Worm (Caenorhabditis elegans) whole organism, L3 larva: ENCODE measurements around the gene tofu-7.

Experiments
- R02D3.7 ChIP-seq: fragments of 150-350 bp; optimal IDR thresholded peaks from 2 replicates; lab custom pipeline; 2014; ENCODE audit warnings: missing biosample characterization, missing genetic modification characterization
- ama-1 ChIP-seq: fragments of 150-350 bp; optimal IDR thresholded peaks from 2 replicates; lab custom pipeline; 2018
- ceh-28 ChIP-seq: fragments of 150-350 bp; optimal IDR thresholded peaks from 2 replicates; lab custom pipeline; 2014; ENCODE audit warnings: missing biosample characterization, missing genetic modification reagents, missing genetic modification characterization
- ceh-82 ChIP-seq: fragments of 150-350 bp; optimal IDR thresholded peaks from 2 replicates; lab custom pipeline; 2014; ENCODE audit warnings: missing biosample characterization, missing genetic modification characterization
- daf-12 ChIP-seq: fragments of 150-350 bp; optimal IDR thresholded peaks from 2 replicates; lab custom pipeline; 2014; ENCODE audit warnings: missing biosample characterization, missing genetic modification reagents, missing genetic modification characterization
- egl-27 ChIP-seq: sonication (generic microtip); optimal IDR thresholded peaks from 4 replicates; lab custom pipeline; 2017; ENCODE audit warnings: missing biosample characterization, missing genetic modification reagents, missing genetic modification characterization
- elt-1 ChIP-seq: fragments of 150-350 bp; optimal IDR thresholded peaks from 2 replicates; lab custom pipeline; 2014; ENCODE audit warnings: missing biosample characterization, missing genetic modification characterization
- elt-2 ChIP-seq: sonication (generic microtip); optimal IDR thresholded peaks from 2 replicates; lab custom pipeline; 2016; ENCODE audit warnings: missing genetic modification reagents, mild to moderate bottlenecking, missing genetic modification characterization, missing compliant biosample characterization
- elt-3 ChIP-seq, 3 experiments: fragments of 150-350 bp in 1 of 3; sonication (generic microtip) in 2 of 3; optimal IDR thresholded peaks; 2 replicates in 2 of 3; 4 replicates in 1 of 3; lab custom pipeline; 2014 to 2017; ENCODE audit warnings: missing biosample characterization in 3 of 3, missing genetic modification characterization in 3 of 3
- eor-1 ChIP-seq, 2 experiments: fragments of 150-350 bp; optimal IDR thresholded peaks; 2 replicates each; lab custom pipeline; 2014 to 2018; ENCODE audit warnings: missing biosample characterization in 2 of 2, missing genetic modification characterization in 2 of 2
- fkh-10 ChIP-seq: sonication (generic microtip); optimal IDR thresholded peaks from 2 replicates; lab custom pipeline; 2017; ENCODE audit warnings: missing biosample characterization, missing genetic modification reagents, missing genetic modification characterization
- hmg-11 ChIP-seq: sonication (generic microtip); optimal IDR thresholded peaks from 2 replicates; lab custom pipeline; 2016; ENCODE audit warnings: missing genetic modification characterization, missing compliant biosample characterization
- jun-1 ChIP-seq: fragments of 150-350 bp; optimal IDR thresholded peaks from 2 replicates; lab custom pipeline; 2014; ENCODE audit warnings: missing biosample characterization, missing genetic modification reagents, missing genetic modification characterization
- lin-15B ChIP-seq: fragments of 150-350 bp; optimal IDR thresholded peaks from 2 replicates; lab custom pipeline; 2014; ENCODE audit warnings: missing biosample characterization, missing genetic modification characterization
- lin-39 ChIP-seq: fragments of 150-350 bp; optimal IDR thresholded peaks from 2 replicates; lab custom pipeline; 2018; ENCODE audit warnings: missing biosample characterization, missing genetic modification reagents, missing genetic modification characterization
- mdl-1 ChIP-seq: fragments of 150-350 bp; optimal IDR thresholded peaks from 2 replicates; lab custom pipeline; 2014; ENCODE audit warnings: missing biosample characterization, missing genetic modification characterization
- mml-1 ChIP-seq: fragments of 150-350 bp; sonication (generic microtip); optimal IDR thresholded peaks from 3 replicates; lab custom pipeline; 2014; ENCODE audit warnings: missing biosample characterization, missing genetic modification characterization
- nfya-1 ChIP-seq: sonication (generic microtip); optimal IDR thresholded peaks from 2 replicates; lab custom pipeline; 2017; ENCODE audit warnings: missing genetic modification characterization, mild to moderate bottlenecking, missing compliant biosample characterization, antibody characterized with exemption, moderate library complexity; ENCODE audit not compliant: insufficient read depth
- nhr-11 ChIP-seq: fragments of 150-350 bp; optimal IDR thresholded peaks from 2 replicates; lab custom pipeline; 2014; ENCODE audit warnings: missing biosample characterization, missing genetic modification characterization
- nhr-12 ChIP-seq: fragments of 150-350 bp; optimal IDR thresholded peaks from 2 replicates; lab custom pipeline; 2014; ENCODE audit warnings: missing biosample characterization, missing genetic modification characterization
- nhr-23 ChIP-seq: fragments of 150-350 bp; optimal IDR thresholded peaks from 2 replicates; lab custom pipeline; 2014; ENCODE audit warnings: missing biosample characterization, missing genetic modification reagents, missing genetic modification characterization
- nhr-25 ChIP-seq: sonication (generic microtip); optimal IDR thresholded peaks from 2 replicates; lab custom pipeline; 2017; ENCODE audit warnings: missing biosample characterization, missing genetic modification characterization
- nhr-43 ChIP-seq: sonication (generic microtip); optimal IDR thresholded peaks from 2 replicates; lab custom pipeline; 2016; ENCODE audit warnings: mild to moderate bottlenecking, missing genetic modification characterization, missing compliant biosample characterization; ENCODE audit not compliant: poor library complexity, severe bottlenecking
- nhr-67 ChIP-seq: fragments of 150-350 bp; optimal IDR thresholded peaks from 2 replicates; lab custom pipeline; 2014; ENCODE audit warnings: missing biosample characterization, missing genetic modification characterization
- nhr-77 ChIP-seq: fragments of 150-350 bp; optimal IDR thresholded peaks from 2 replicates; lab custom pipeline; 2014; ENCODE audit warnings: missing biosample characterization, missing genetic modification characterization
- pha-4 ChIP-seq: fragments of 150-350 bp; optimal IDR thresholded peaks from 2 replicates; lab custom pipeline; 2014; ENCODE audit warnings: missing biosample characterization, missing genetic modification reagents, missing genetic modification characterization
- pqm-1 ChIP-seq: fragments of 150-350 bp; optimal IDR thresholded peaks from 2 replicates; lab custom pipeline; 2017; ENCODE audit warnings: missing biosample characterization, missing genetic modification characterization, inconsistent platforms
- sea-2 ChIP-seq: fragments of 150-350 bp; sonication (generic microtip); optimal IDR thresholded peaks from 4 replicates; lab custom pipeline; 2014; ENCODE audit warnings: missing biosample characterization, missing genetic modification reagents, missing genetic modification characterization
- skn-1 ChIP-seq: fragments of 150-350 bp; optimal IDR thresholded peaks from 2 replicates; lab custom pipeline; 2014; ENCODE audit warnings: missing biosample characterization, missing genetic modification characterization
- snpc-4 ChIP-seq: fragments of 150-350 bp; optimal IDR thresholded peaks from 2 replicates; lab custom pipeline; 2014; ENCODE audit warnings: missing biosample characterization, missing genetic modification characterization
- unc-62 ChIP-seq: fragments of 150-350 bp; sonication (generic microtip); optimal IDR thresholded peaks from 4 replicates; lab custom pipeline; 2014; ENCODE audit warnings: missing biosample characterization, missing genetic modification reagents, missing genetic modification characterization
- zag-1 ChIP-seq: fragments of 150-350 bp; optimal IDR thresholded peaks from 2 replicates; lab custom pipeline; 2014; ENCODE audit warnings: missing biosample characterization, missing genetic modification characterization
- ztf-11 ChIP-seq: fragments of 150-350 bp; optimal IDR thresholded peaks from 2 replicates; lab custom pipeline; 2014; ENCODE audit warnings: missing biosample characterization, missing genetic modification characterization
- ztf-4 ChIP-seq: fragments of 150-350 bp; optimal IDR thresholded peaks from 2 replicates; lab custom pipeline; 2014; ENCODE audit warnings: missing biosample characterization, missing genetic modification characterization

The tofu-7 gene

DNA sequence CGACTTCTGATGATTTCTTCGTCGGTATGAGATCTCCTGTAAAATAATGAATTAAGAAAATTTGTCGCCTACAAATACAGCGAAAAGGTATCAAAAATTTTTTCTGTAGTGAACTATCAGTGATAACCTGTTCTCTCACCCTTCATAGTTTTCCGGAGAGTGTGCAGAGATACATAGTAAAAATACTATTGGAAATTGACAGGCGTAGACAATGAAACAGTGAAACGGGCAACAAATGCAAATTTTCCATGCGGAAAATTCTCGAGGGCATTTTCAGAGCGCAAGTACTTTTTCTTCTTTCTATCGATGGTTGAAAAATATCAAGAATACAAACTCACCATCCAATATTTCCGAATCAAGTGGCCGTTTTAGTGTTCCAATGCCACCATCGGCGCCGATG is 2.4 kb upstream of the tofu-7 start:
- no peak for TF ChIP-seq ceh-82
- peak; percentile 28 for TF ChIP-seq elt-2 (tag; lab: Kevin White, UChicago)
- TF ChIP-seq skn-1 = no peak
- no peak for TF ChIP-seq daf-12 (tag; lab: Kevin White, UChicago)
- TF ChIP-seq pqm-1 (tag; lab: Kevin White, UChicago) = no peak

DNA sequence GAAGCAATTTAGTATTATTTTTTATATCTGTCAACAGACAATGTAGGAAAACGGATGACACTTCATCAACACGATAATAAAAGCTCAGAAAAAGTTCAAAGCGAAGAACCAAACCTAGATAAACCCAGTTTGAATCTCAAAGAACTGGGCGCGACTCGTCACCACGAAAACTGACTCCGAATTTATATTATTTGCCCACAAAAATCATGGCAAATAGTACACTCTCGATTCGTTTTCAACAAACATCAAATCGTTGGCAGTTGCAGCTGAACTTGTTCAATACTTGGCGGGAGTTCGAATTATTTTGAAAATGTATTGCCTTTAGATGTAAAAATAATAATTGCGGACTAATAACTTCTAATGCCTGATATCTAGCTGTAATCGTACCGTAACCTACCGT is 1.7 kb downstream of the tofu-7 start:
- TF ChIP-seq pha-4 (tag; lab: Kevin White, UChicago) = peak; percentile 26
- TF ChIP-seq snpc-4 = no peak

- TF ChIP-seq ceh-28 (tag; lab: Kevin White, UChicago) (no peak), nhr-11 (tag; lab: Kevin White, UChicago) (no peak), skn-1 (no peak), pqm-1 (tag; lab: Kevin White, UChicago) (peak; percentile 60), elt-2 (tag; lab: Kevin White, UChicago) (peak; percentile 69), jun-1 (tag; lab: Kevin White, UChicago) (peak; percentile 19), mml-1 (tag; lab: Kevin White, UChicago) (no peak), nhr-77 (no peak), nhr-67 (tag; lab: Kevin White, UChicago) (no peak), lin-39 (tag; lab: Kevin White, UChicago) (no peak), ama-1 (lab: Kevin White, UChicago) (no peak), nhr-12 (tag; lab: Kevin White, UChicago) (no peak), ztf-11 (no peak), mdl-1 (no peak), nhr-23 (tag; lab: Kevin White, UChicago) (no peak), pha-4 (tag; lab: Kevin White, UChicago) (peak; percentile 72), zag-1 (tag; lab: Kevin White, UChicago) (no peak)
These were observed 3.3 kb downstream of the tofu-7 start for ce11 chrIII:7081488-7081887.

DNA sequence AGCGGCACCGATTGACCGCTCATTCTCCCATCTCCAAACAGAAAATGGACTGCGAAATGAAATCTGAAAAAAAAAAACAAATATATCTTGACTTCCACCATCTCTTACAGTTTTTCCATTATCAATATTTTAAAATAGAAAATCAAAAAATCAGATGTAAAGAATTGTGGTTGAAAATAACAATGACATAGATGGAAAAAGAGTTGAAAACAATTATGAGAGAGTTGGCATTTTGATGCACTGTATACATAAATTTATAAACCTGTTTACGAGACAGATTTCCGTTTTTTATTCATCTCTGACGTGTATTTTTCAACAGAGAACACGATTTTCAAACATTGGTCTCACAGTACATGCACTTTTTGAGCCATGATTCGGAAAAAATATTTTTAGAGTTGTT is 4.1 kb downstream of the tofu-7 start, which contains the start of gene ZK418.7:
TSS of gene ZK418.7 (minus strand) at position 101 of the 400 bp plus-strand sequence.
- TF ChIP-seq ceh-82 (no peak), R02D3.7 (tag; lab: Kevin White, UChicago) (no peak), fkh-10 (GFP tag; lab: Kevin White, UChicago) (no peak), zag-1 (tag; lab: Kevin White, UChicago) (no peak), hmg-11 (tag; lab: Kevin White, UChicago) (no peak)
- TF ChIP-seq, all 47 proteins: peak for 0

- TF ChIP-seq nhr-11 (tag; lab: Kevin White, UChicago) (no peak), egl-27 (tag; lab: Kevin White, UChicago) (no peak), lin-15B (no peak), nfya-1 (tag; lab: Kevin White, UChicago) (no peak), jun-1 (tag; lab: Kevin White, UChicago) (no peak), ceh-28 (tag; lab: Kevin White, UChicago) (no peak), sea-2 (GFP tag; lab: Kevin White, UChicago) (no peak), ceh-82 (no peak), unc-62 (GFP tag; lab: Kevin White, UChicago) (no peak)
These were observed 6.1 kb downstream of the tofu-7 start, which contains the start of gene ZK418.6 for ce11 chrIII:7078737-7079136. Gene ZK418.6, minus strand, starts transcription at chrIII:7078837.

ce11 chrIII:7076386-7076785 is 8.4 kb downstream of the tofu-7 start, which contains the start of gene ZK418.13:
Gene ZK418.13, minus strand, starts transcription at chrIII:7076486.
- no peak for TF ChIP-seq fkh-10 (GFP tag; lab: Kevin White, UChicago)
- no peak for TF ChIP-seq mdl-1
- no peak for TF ChIP-seq nhr-43 (tag; lab: Kevin White, UChicago)
- TF ChIP-seq nhr-23 (tag; lab: Kevin White, UChicago) = no peak
- TF ChIP-seq nhr-12 (tag; lab: Kevin White, UChicago) = no peak
- TF ChIP-seq ama-1 (lab: Kevin White, UChicago) = no peak
- TF ChIP-seq hmg-11 (tag; lab: Kevin White, UChicago) = no peak
- TF ChIP-seq eor-1 (tag; optimal IDR thresholded peaks at IDR 0.05; lab: Kevin White, UChicago) = no peak
- TF ChIP-seq nhr-25 (tag; lab: Kevin White, UChicago) = no peak
- no peak for TF ChIP-seq unc-62 (GFP tag; lab: Kevin White, UChicago)
- TF ChIP-seq ztf-4 (tag; lab: Kevin White, UChicago) = no peak
- no peak for TF ChIP-seq elt-3 (tag; optimal IDR thresholded peaks at IDR 0.05; lab: Kevin White, UChicago)
- no peak for TF ChIP-seq snpc-4
- TF ChIP-seq elt-1 (tag; lab: Kevin White, UChicago) = no peak
- no peak for TF ChIP-seq nhr-11 (tag; lab: Kevin White, UChicago)
